Fruit fly (Drosophila melanogaster): Measurements from ENCODE around the gene CG31697.

The CG31697 gene

DNA sequence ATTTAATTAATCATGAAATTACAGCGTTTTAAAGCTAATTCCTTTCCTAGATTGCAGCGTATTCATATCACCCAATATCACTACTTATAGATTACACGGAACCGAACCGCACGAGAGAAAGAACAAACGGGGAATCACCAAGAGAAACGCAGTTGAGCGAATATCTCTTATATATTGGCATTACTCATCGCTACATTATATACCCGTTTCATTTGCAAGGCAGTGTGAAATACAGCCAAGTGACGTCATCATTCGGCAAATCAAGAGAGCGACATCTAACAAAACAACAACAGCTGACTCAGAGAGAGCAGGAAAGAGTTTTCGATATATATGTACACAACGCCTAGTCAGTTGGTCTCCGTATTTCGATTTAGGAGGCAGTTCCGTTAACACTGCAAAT is 12.9 kb downstream of the CG31697 start, which contains the start of gene Tep4 (continued):
- TF ChIP-seq BtbVII (GFP tag; optimal IDR thresholded peaks at IDR 0.05) (peak; percentile 86), Hr51 (GFP tag; optimal IDR thresholded peaks at IDR 0.05) (no peak), az2 (GFP tag; optimal IDR thresholded peaks at IDR 0.05) (no peak)

DNA sequence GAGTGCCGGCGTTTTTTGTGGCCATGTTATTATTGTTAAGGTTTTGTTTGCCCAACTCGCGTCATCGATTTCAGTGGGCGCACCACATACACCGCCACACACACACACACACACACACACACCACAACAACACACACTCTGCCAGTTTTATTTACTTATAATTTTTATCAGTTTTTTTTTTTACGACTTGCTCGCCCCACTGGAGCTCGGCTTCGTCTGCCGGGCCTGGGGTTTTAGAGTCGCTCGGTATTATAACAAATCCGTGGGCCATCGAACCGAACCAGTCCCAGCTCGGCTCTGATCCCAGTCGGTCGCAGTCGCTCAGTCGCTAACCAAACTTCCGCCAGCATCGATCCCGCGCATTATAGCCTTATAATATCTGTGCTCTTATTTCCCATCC is 14.2 kb downstream of the CG31697 start:
- TF ChIP-seq CG2116 (GFP tag; optimal IDR thresholded peaks at IDR 0.05) (peak; percentile 5), gce (GFP tag; IDR thresholded peaks at IDR 0.05) (0 out of 3 replicates have a peak, but pooled peaks have one; percentile 6), CG7745 (tag; optimal IDR thresholded peaks at IDR 0.05) (peak; percentile 27), grau (tag; optimal IDR thresholded peaks at IDR 0.05) (no peak), Dll (GFP tag; IDR thresholded peaks at IDR 0.05; ENCODE audit: partially characterized antibody) (no peak), Adf1 (GFP tag; IDR thresholded peaks at IDR 0.05) (peak; percentile 44; the same call in 1 of the 2 replicates), gcm (GFP tag; optimal IDR thresholded peaks at IDR 0.05) (no peak), btn (GFP tag; optimal IDR thresholded peaks at IDR 0.05) (no peak), Dbx (GFP tag; IDR thresholded peaks at IDR 0.05) (peak; percentile 46; the same call in 1 of the 3 replicates), CG8924 (tag; optimal IDR thresholded peaks at IDR 0.05) (no peak), CG2199 (GFP tag; IDR thresholded peaks at IDR 0.05) (peak; percentile 61; the same call in 1 of the 3 replicates), B-H2 (GFP tag; optimal IDR thresholded peaks at IDR 0.05) (peak; percentile 1), Atf-2 (GFP tag; optimal IDR thresholded peaks at IDR 0.05) (no peak), vvl (GFP tag; IDR thresholded peaks at IDR 0.05) (peak; percentile 69; the same call in 1 of the 2 replicates), Stat92E (GFP tag; optimal IDR thresholded peaks at IDR 0.05) (peak in 1 of 3 experiments; percentile 41), E2f2 (GFP tag; IDR thresholded peaks at IDR 0.05) (peak; percentile 8; the same call in 1 of the 2 replicates), CG7839 (tag; optimal IDR thresholded peaks at IDR 0.05) (no peak), CG10543 (GFP tag; optimal IDR thresholded peaks at IDR 0.05) (peak; percentile 88), Xrp1 (GFP tag; IDR thresholded peaks at IDR 0.05) (0 out of 2 replicates have a peak, but pooled peaks have one; percentile 7), sqz (GFP tag; optimal IDR thresholded peaks at IDR 0.05) (peak; percentile 93), CG5180 (GFP tag; optimal IDR thresholded peaks at IDR 0.05) (peak; percentile 92), dysf (GFP tag; IDR thresholded peaks at IDR 0.05) (0 out of 3 replicates have a peak, but pooled peaks have one; percentile 23), CG8281 (tag; optimal IDR thresholded peaks at IDR 0.05) (no peak), ci (GFP tag; IDR thresholded peaks at IDR 0.05) (0 out of 3 replicates have a peak, but pooled peaks have one; percentile 24), abd-A (tag; optimal IDR thresholded peaks at IDR 0.05) (peak; percentile 84), sug (tag; optimal IDR thresholded peaks at IDR 0.05) (peak; percentile 72), CG34422 (GFP tag; IDR thresholded peaks at IDR 0.05) (peak; percentile 44; the same call in 1 of the 3 replicates), zen2 (GFP tag; IDR thresholded peaks at IDR 0.05; ENCODE audit: partially characterized antibody) (peak; percentile 19; the same call in 1 of the 3 replicates), odd (GFP tag; optimal IDR thresholded peaks at IDR 0.05) (peak; percentile 23), toy (GFP tag; IDR thresholded peaks at IDR 0.05) (no peak), MTF-1 (GFP tag; optimal IDR thresholded peaks at IDR 0.05; ENCODE audit: borderline replicate concordance) (no peak), p53 (GFP tag; optimal IDR thresholded peaks at IDR 0.05) (no peak), corto (GFP tag; optimal IDR thresholded peaks at IDR 0.05) (peak; percentile 35), CG2875 (GFP tag; optimal IDR thresholded peaks at IDR 0.05) (peak; percentile 17), Blimp-1 (GFP tag; optimal IDR thresholded peaks at IDR 0.05) (no peak), cg (GFP tag; optimal IDR thresholded peaks at IDR 0.05) (peak; percentile 82), gem (tag; optimal IDR thresholded peaks at IDR 0.05) (no peak), CG18619 (GFP tag; optimal IDR thresholded peaks at IDR 0.05) (no peak), Side (GFP tag; optimal IDR thresholded peaks at IDR 0.05) (peak; percentile 31), Tbp (GFP tag; optimal IDR thresholded peaks at IDR 0.05) (no peak), HLH4C (GFP tag; IDR thresholded peaks at IDR 0.05; ENCODE audit: partially characterized antibody) (no peak), caup (GFP tag; optimal IDR thresholded peaks at IDR 0.05; ENCODE audit: severe bottlenecking) (peak; percentile 47), mirr (GFP tag; optimal IDR thresholded peaks at IDR 0.05) (peak; percentile 40), Atf6 (GFP tag; IDR thresholded peaks at IDR 0.05) (peak; percentile 42; the same call in 1 of the 2 replicates)

Measured in whole organism, embryonic.